Worm (Caenorhabditis elegans): ENCODE data around the gene col-109.

DNA sequence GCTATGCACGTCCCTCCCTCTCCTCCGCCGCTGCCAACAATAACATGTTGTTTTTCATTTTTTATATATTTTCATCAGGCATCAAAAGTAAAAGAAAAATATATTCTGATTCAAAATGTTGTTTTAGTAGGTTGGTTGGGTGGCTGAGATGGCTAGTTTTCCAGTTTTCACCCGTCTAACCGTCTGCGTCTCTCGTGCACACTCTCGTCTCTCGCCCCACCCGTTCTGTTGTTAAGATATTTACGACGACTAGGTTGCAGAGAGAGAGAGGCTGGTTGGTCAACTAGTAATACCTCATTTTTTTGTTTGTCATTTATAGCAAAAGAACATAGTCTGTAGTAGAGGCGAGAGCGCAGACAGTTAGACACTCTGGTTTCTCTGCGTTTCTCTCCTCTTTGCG lies 18.5 kb upstream of the col-109 start:
- TF ChIP-seq unc-62 (GFP tag; optimal IDR thresholded peaks at IDR 0.05) (no peak), snpc-4 (tag; optimal IDR thresholded peaks at IDR 0.05) (no peak), unc-39 (tag; optimal IDR thresholded peaks at IDR 0.05) (no peak)
